Fruit fly (Drosophila melanogaster): ENCODE results near the gene Gdap1.

Gene Gdap1

DNA sequence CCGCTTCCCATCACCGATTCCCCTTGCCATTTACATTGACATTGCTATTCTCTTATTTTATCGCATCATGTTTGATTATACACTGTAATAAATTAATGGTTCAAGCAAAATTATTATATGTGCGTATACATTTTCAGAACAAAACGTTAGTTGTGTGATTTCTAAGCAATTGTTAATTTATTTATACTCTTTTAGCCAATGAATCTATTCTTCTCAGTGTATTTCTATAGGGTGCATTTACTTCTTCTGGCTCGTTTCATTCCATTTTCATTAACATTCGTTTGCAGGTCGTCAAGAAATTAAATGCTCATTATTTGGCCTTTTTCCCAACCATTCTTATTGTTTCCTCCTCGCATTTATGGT is 45.8 kb downstream of the Gdap1 start (continued):
- TF ChIP-seq dmrt99B (tag; optimal IDR thresholded peaks at IDR 0.05), result peak; percentile 59
- peak; percentile 79 for TF ChIP-seq vvl (GFP tag; IDR thresholded peaks at IDR 0.05)
- no peak for TF ChIP-seq CG7928 (GFP tag; optimal IDR thresholded peaks at IDR 0.05)
- TF ChIP-seq aop (GFP tag; IDR thresholded peaks at IDR 0.05), result no peak
- TF ChIP-seq CG30403 (GFP tag; optimal IDR thresholded peaks at IDR 0.05), result peak; percentile 9
- peak; percentile 3 for TF ChIP-seq Nf-YB (GFP tag; optimal IDR thresholded peaks at IDR 0.05)
- TF ChIP-seq bab2 (GFP tag; optimal IDR thresholded peaks at IDR 0.05), result peak; percentile 62
- TF ChIP-seq slbo (GFP tag; IDR thresholded peaks at IDR 0.05), result peak; percentile 74
- no peak for TF ChIP-seq NFAT (GFP tag; IDR thresholded peaks at IDR 0.05)
- TF ChIP-seq ken (GFP tag; IDR thresholded peaks at IDR 0.05), result peak; percentile 15; the same call in 1 of the 3 replicates
- TF ChIP-seq CG17802 (tag; optimal IDR thresholded peaks at IDR 0.05), result peak; percentile 40
- TF ChIP-seq CG11247 (GFP tag; IDR thresholded peaks at IDR 0.05), result peak; percentile 71
- TF ChIP-seq vfl (GFP tag; optimal IDR thresholded peaks at IDR 0.05), result no peak
- TF ChIP-seq gem (tag; optimal IDR thresholded peaks at IDR 0.05), result peak; percentile 80
- no peak for TF ChIP-seq btn (GFP tag; optimal IDR thresholded peaks at IDR 0.05)
- TF ChIP-seq CG11093 (GFP tag; IDR thresholded peaks at IDR 0.05), result no peak
- TF ChIP-seq Kr (GFP tag; optimal IDR thresholded peaks at IDR 0.05), result no peak
- TF ChIP-seq CG33557 (GFP tag; optimal IDR thresholded peaks at IDR 0.05), result peak; percentile 40
- TF ChIP-seq CG8944 (GFP tag; optimal IDR thresholded peaks at IDR 0.05), result peak; percentile 10
- TF ChIP-seq Rx (GFP tag; IDR thresholded peaks at IDR 0.05), result peak; percentile 28; the same call in 1 of the 2 replicates
- peak; percentile 8 for TF ChIP-seq CrebB (tag; optimal IDR thresholded peaks at IDR 0.05)
- 0 out of 2 replicates have a peak, but pooled peaks have one; percentile 8 for TF ChIP-seq CG7372 (GFP tag; IDR thresholded peaks at IDR 0.05)
- no peak for TF ChIP-seq cwo (GFP tag; optimal IDR thresholded peaks at IDR 0.05)
- peak; percentile 73 for TF ChIP-seq PHDP (tag; optimal IDR thresholded peaks at IDR 0.05)
- peak; percentile 1 for TF ChIP-seq jumu (GFP tag; optimal IDR thresholded peaks at IDR 0.05)
- peak; percentile 8 for TF ChIP-seq fd3F (GFP tag; optimal IDR thresholded peaks at IDR 0.05)
- no peak for TF ChIP-seq CG14860 (GFP tag; IDR thresholded peaks at IDR 0.05; ENCODE audit: partially characterized antibody)
- no peak for TF ChIP-seq CG13287 (GFP tag; IDR thresholded peaks at IDR 0.05; ENCODE audit: partially characterized antibody)
- no peak for TF ChIP-seq CG3281 (GFP tag; optimal IDR thresholded peaks at IDR 0.05)
- TF ChIP-seq Lhr (GFP tag; optimal IDR thresholded peaks at IDR 0.05), result peak; percentile 5
- 0 out of 4 replicates have a peak, but pooled peaks have one; percentile 5 for TF ChIP-seq Gug (GFP tag; IDR thresholded peaks at IDR 0.05)
- no peak for TF ChIP-seq Stat92E (GFP tag; optimal IDR thresholded peaks at IDR 0.05)
- peak; percentile 71 for TF ChIP-seq lmd (GFP tag; IDR thresholded peaks at IDR 0.05)
- TF ChIP-seq salm (tag; optimal IDR thresholded peaks at IDR 0.05), result peak; percentile 14
- TF ChIP-seq unc-4 (GFP tag; IDR thresholded peaks at IDR 0.05; ENCODE audit: partially characterized antibody), result no peak
- no peak for TF ChIP-seq Scr (GFP tag; IDR thresholded peaks at IDR 0.05; ENCODE audit: partially characterized antibody)
- TF ChIP-seq Trl (optimal IDR thresholded peaks at IDR 0.05), result no peak
- no peak for TF ChIP-seq Trl (GFP tag; optimal IDR thresholded peaks at IDR 0.05)
- peak; percentile 73 for TF ChIP-seq CG12391 (tag; optimal IDR thresholded peaks at IDR 0.05)
- TF ChIP-seq nerfin-1 (tag; optimal IDR thresholded peaks at IDR 0.05), result no peak
- TF ChIP-seq vnd (GFP tag; IDR thresholded peaks at IDR 0.05; ENCODE audit: partially characterized antibody), result no peak
- peak; percentile 57 for TF ChIP-seq CG4820 (GFP tag; optimal IDR thresholded peaks at IDR 0.05)
- peak; percentile 74 for TF ChIP-seq CG10979 (tag; optimal IDR thresholded peaks at IDR 0.05)
- TF ChIP-seq CG18262 (tag; optimal IDR thresholded peaks at IDR 0.05), result peak; percentile 55
- no peak for TF ChIP-seq fd102C (GFP tag; optimal IDR thresholded peaks at IDR 0.05)
- no peak for TF ChIP-seq kay (GFP tag; optimal IDR thresholded peaks at IDR 0.05)
- TF ChIP-seq Fer3 (tag; optimal IDR thresholded peaks at IDR 0.05), result peak; percentile 61
- no peak for TF ChIP-seq MESR4 (GFP tag; optimal IDR thresholded peaks at IDR 0.05)
- peak; percentile 45 for TF ChIP-seq CG7271 (tag; optimal IDR thresholded peaks at IDR 0.05)
- no peak for TF ChIP-seq disco-r (GFP tag; optimal IDR thresholded peaks at IDR 0.05)

All from whole organism, embryonic.